Worm (Caenorhabditis elegans) whole organism, L3 larva: ENCODE data around the gene F38A1.8.

ENCODE experiments used
- fkh-10 ChIP-seq: sonication (generic microtip); optimal IDR thresholded peaks from 2 replicates; lab custom pipeline; 2017; ENCODE audit warnings: missing biosample characterization, missing genetic modification reagents, missing genetic modification characterization
- nfya-1 ChIP-seq: sonication (generic microtip); optimal IDR thresholded peaks from 2 replicates; lab custom pipeline; 2017; ENCODE audit warnings: missing genetic modification characterization, mild to moderate bottlenecking, missing compliant biosample characterization, antibody characterized with exemption, moderate library complexity; ENCODE audit not compliant: insufficient read depth
- nhr-12 ChIP-seq: fragments of 150-350 bp; optimal IDR thresholded peaks from 2 replicates; lab custom pipeline; 2014; ENCODE audit warnings: missing biosample characterization, missing genetic modification characterization
- nhr-23 ChIP-seq: fragments of 150-350 bp; optimal IDR thresholded peaks from 2 replicates; lab custom pipeline; 2014; ENCODE audit warnings: missing biosample characterization, missing genetic modification reagents, missing genetic modification characterization
- nhr-237 ChIP-seq: fragments of 150-350 bp; optimal IDR thresholded peaks from 2 replicates; lab custom pipeline; 2014; ENCODE audit warnings: missing biosample characterization, missing genetic modification characterization
- nhr-25 ChIP-seq: sonication (generic microtip); optimal IDR thresholded peaks from 2 replicates; lab custom pipeline; 2017; ENCODE audit warnings: missing biosample characterization, missing genetic modification characterization
- nhr-43 ChIP-seq: sonication (generic microtip); optimal IDR thresholded peaks from 2 replicates; lab custom pipeline; 2016; ENCODE audit warnings: mild to moderate bottlenecking, missing genetic modification characterization, missing compliant biosample characterization; ENCODE audit not compliant: poor library complexity, severe bottlenecking
- pqm-1 ChIP-seq: fragments of 150-350 bp; optimal IDR thresholded peaks from 2 replicates; lab custom pipeline; 2017; ENCODE audit warnings: missing biosample characterization, missing genetic modification characterization, inconsistent platforms
- unc-39 ChIP-seq: sonication (generic microtip); optimal IDR thresholded peaks from 4 replicates; lab custom pipeline; 2017; ENCODE audit warnings: missing biosample characterization, missing genetic modification characterization
- unc-62 ChIP-seq: fragments of 150-350 bp; sonication (generic microtip); optimal IDR thresholded peaks from 4 replicates; lab custom pipeline; 2014; ENCODE audit warnings: missing biosample characterization, missing genetic modification reagents, missing genetic modification characterization
- ztf-11 ChIP-seq: fragments of 150-350 bp; optimal IDR thresholded peaks from 2 replicates; lab custom pipeline; 2014; ENCODE audit warnings: missing biosample characterization, missing genetic modification characterization

- TF ChIP-seq ztf-11 (tag; lab: Kevin White, UChicago) (no peak), pqm-1 (tag; lab: Kevin White, UChicago) (no peak), unc-39 (tag; lab: Kevin White, UChicago) (no peak), fkh-10 (GFP tag; lab: Kevin White, UChicago) (no peak), nhr-25 (tag; lab: Kevin White, UChicago) (no peak), nhr-43 (tag; lab: Kevin White, UChicago) (no peak), nfya-1 (no peak), unc-62 (GFP tag; lab: Kevin White, UChicago) (no peak), nhr-23 (tag; lab: Kevin White, UChicago) (no peak), nhr-237 (tag; lab: Kevin White, UChicago) (no peak), nhr-12 (tag; lab: Kevin White, UChicago) (no peak)
Measured at ce11 chrIV:1260474-1260873, 20.8 kb upstream of the F38A1.8 start.
